Fruit fly (Drosophila melanogaster) whole organism, pupa: ENCODE results near the gene Fip1.

Experiments
- CG10348 ChIP-seq: fragments of 200-800 bp; sonication (Bioruptor generic); IDR thresholded peaks from 2 replicates; pipeline ENCODE4 v1.3.6; 2022; ENCODE audit warnings: missing biosample characterization, missing genetic modification characterization
- CG12605 ChIP-seq: fragments of 200-800 bp; sonication (Bioruptor generic); IDR thresholded peaks from 2 replicates; pipeline ENCODE4 v1.3.6; 2022; ENCODE audit warnings: missing biosample characterization, missing genetic modification characterization
- CG13204 ChIP-seq: fragments of 200-800 bp; sonication (Bioruptor generic); optimal IDR thresholded peaks from 2 replicates; lab custom pipeline; 2018; ENCODE audit warnings: missing biosample characterization, mild to moderate bottlenecking, missing genetic modification characterization, moderate library complexity
- CG14655 ChIP-seq: fragments of 200-800 bp; sonication (Bioruptor generic); optimal IDR thresholded peaks from 3 replicates; lab custom pipeline; 2017; ENCODE audit warnings: mild to moderate bottlenecking, missing biosample characterization, missing genetic modification reagents, missing genetic modification characterization
- CG15710 ChIP-seq: fragments of 200-800 bp; sonication (Bioruptor generic); optimal IDR thresholded peaks from 2 replicates; lab custom pipeline; 2018; ENCODE audit warnings: missing biosample characterization, mild to moderate bottlenecking, missing genetic modification characterization, moderate library complexity
- CG17806 ChIP-seq: fragments of 200-800 bp; sonication (Bioruptor generic); optimal IDR thresholded peaks from 2 replicates; lab custom pipeline; 2018; ENCODE audit warnings: missing biosample characterization, mild to moderate bottlenecking, missing genetic modification characterization, moderate library complexity
- CG34367 ChIP-seq: fragments of 200-800 bp; sonication (Bioruptor generic); optimal IDR thresholded peaks from 2 replicates; lab custom pipeline; 2018; ENCODE audit warnings: missing biosample characterization, mild to moderate bottlenecking, missing genetic modification characterization
- CG4496 ChIP-seq: fragments of 200-800 bp; sonication (Bioruptor generic); IDR thresholded peaks from 3 replicates; pipeline ENCODE4 v1.3.6; 2022; ENCODE audit warnings: missing biosample characterization, missing genetic modification characterization
- CG8159 ChIP-seq: fragments of 200-800 bp; sonication (Bioruptor generic); optimal IDR thresholded peaks from 3 replicates; lab custom pipeline; 2018; ENCODE audit warnings: missing biosample characterization, mild to moderate bottlenecking, missing genetic modification characterization, moderate library complexity
- CG8301 ChIP-seq: fragments of 200-800 bp; sonication (Bioruptor generic); optimal IDR thresholded peaks from 2 replicates; lab custom pipeline; 2018; ENCODE audit warnings: missing biosample characterization, mild to moderate bottlenecking, missing genetic modification characterization
- CG9948 ChIP-seq: fragments of 200-800 bp; sonication (Bioruptor generic); optimal IDR thresholded peaks from 2 replicates; lab custom pipeline; 2018; ENCODE audit warnings: missing biosample characterization, mild to moderate bottlenecking, missing genetic modification characterization, moderate library complexity
- D1 ChIP-seq: fragments of 200-800 bp; sonication (Bioruptor generic); optimal IDR thresholded peaks from 2 replicates; lab custom pipeline; 2018; ENCODE audit warnings: missing biosample characterization, mild to moderate bottlenecking, missing genetic modification characterization, moderate library complexity
- EcR ChIP-seq: fragments of 200-800 bp; sonication (Bioruptor generic); optimal IDR thresholded peaks from 3 replicates; lab custom pipeline; 2019; ENCODE audit warnings: missing biosample characterization, missing genetic modification characterization, mild to moderate bottlenecking, moderate library complexity, missing genetic modification reagents
- Ets98B ChIP-seq: fragments of 200-800 bp; sonication (Bioruptor generic); IDR thresholded peaks from 2 replicates; pipeline ENCODE4 v1.3.6; 2022; ENCODE audit warnings: missing biosample characterization, missing genetic modification characterization
- Pif1A ChIP-seq: fragments of 200-800 bp; sonication (Bioruptor generic); optimal IDR thresholded peaks from 3 replicates; lab custom pipeline; 2016; ENCODE audit warnings: missing biosample characterization, missing genetic modification characterization
- Pif1B ChIP-seq: fragments of 200-800 bp; sonication (Bioruptor generic); optimal IDR thresholded peaks from 3 replicates; lab custom pipeline; 2016; ENCODE audit warnings: missing biosample characterization, missing genetic modification characterization
- Snoo ChIP-seq: fragments of 200-800 bp; sonication (Bioruptor generic); optimal IDR thresholded peaks from 3 replicates; lab custom pipeline; 2017; ENCODE audit warnings: missing biosample characterization, mild to moderate bottlenecking, missing genetic modification characterization, inconsistent platforms
- fd96Ca ChIP-seq: fragments of 200-800 bp; sonication (Bioruptor generic); IDR thresholded peaks from 3 replicates; pipeline ENCODE4 v1.3.6; 2022; ENCODE audit warnings: missing biosample characterization, missing genetic modification characterization
- gl ChIP-seq: fragments of 200-800 bp; sonication (Bioruptor generic); optimal IDR thresholded peaks from 2 replicates; lab custom pipeline; 2018; ENCODE audit warnings: missing biosample characterization, mild to moderate bottlenecking, missing genetic modification characterization
- rn ChIP-seq: fragments of 200-800 bp; sonication (Bioruptor generic); IDR thresholded peaks from 2 replicates; pipeline ENCODE4 v1.3.6; 2022; ENCODE audit warnings: missing biosample characterization, missing genetic modification characterization

Gene Fip1

DNA sequence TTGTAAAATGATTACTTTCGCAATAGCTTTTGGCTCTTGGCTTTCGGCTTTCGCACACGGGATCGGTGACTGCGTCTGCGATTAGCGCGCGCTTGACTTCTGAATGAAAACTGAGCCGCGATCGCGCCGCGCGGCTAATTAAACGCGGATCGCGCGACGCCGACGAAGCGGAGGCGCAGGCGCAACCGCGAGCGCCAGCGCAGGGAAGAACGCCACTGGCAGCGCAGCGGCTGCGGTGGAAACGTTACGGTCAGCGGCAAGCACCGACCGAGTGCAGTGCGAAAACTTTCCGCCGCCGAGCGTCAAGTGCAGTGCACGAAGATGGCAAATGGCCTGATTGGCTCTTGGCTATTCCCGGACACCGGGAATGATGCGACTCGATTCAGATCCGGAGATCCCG, 22.0 kb upstream of the Fip1 start, which contains the start of gene CG31522:
TSS of gene CG31522 (minus strand) at position 101 of the 400 bp plus-strand sequence.
- TF ChIP-seq D1 (tag; lab: Kevin White, UChicago), result no peak
- peak; percentile 79 for TF ChIP-seq CG13204

DNA sequence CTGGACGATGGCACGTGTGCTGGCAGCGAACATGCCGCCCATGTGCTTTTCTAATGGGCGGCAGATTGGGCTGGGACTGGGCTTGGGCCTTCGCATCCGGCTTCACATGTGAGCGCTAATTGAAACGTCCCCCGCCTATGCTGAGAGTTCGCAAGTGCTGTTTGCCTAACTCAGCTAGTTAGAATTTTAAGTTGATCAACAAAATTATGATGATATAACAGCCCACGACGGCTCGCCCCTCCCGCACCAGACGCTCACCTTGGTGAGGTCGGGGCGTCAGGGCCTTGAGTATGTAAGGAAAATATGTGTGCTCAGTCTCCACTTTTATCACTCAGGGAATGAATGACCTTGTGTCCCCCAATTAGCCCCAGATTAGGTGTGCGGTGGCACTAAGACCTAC, 17.9 kb upstream of the Fip1 start:
- TF ChIP-seq CG15710 (no peak), CG9948 (no peak), CG12605 (no peak), rn (GFP tag; lab: Robert Waterston, UW) (no peak)

DNA sequence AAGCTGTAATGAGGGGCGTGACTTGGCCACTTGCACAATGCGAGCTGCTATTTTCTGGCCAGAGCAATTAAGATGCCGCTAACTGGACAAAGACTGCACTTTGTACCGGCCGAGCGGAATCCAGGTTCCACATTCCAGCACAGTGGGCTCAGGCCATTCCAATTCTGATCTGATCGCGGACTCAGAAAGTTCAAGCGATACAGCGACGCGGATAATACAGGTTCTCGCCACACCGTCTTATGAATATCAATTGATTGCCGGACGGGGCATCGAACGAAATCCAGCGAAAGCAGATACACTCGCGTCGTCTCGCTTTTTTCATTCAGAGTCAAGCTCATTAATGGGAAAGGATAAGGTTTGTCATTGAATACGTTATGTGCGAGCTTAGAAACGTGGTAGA, 15.9 kb upstream of the Fip1 start:
- TF ChIP-seq Snoo (tag; lab: Kevin White, UChicago), result peak; percentile 30
- TF ChIP-seq CG15710, result peak; percentile 7
- TF ChIP-seq CG12605, result no peak
- no peak for TF ChIP-seq CG9948
- TF ChIP-seq EcR (GFP tag; lab: Kevin White, UChicago), result peak; percentile 72
- 0 out of 3 replicates have a peak, but pooled peaks have one; percentile 22 for TF ChIP-seq CG4496 (GFP tag; lab: Robert Waterston, UW)
- no peak for TF ChIP-seq CG34367 (tag; lab: Kevin White, UChicago)
- TF ChIP-seq rn (GFP tag; lab: Robert Waterston, UW), result no peak
- TF ChIP-seq CG8159 (tag; lab: Kevin White, UChicago), result peak; percentile 2
- peak; percentile 40 for TF ChIP-seq gl (tag; lab: Kevin White, UChicago)
- TF ChIP-seq CG13204, result peak; percentile 68
- no peak for TF ChIP-seq CG10348 (GFP tag; lab: Robert Waterston, UW)
- TF ChIP-seq, all 21 proteins: peak for 7

DNA sequence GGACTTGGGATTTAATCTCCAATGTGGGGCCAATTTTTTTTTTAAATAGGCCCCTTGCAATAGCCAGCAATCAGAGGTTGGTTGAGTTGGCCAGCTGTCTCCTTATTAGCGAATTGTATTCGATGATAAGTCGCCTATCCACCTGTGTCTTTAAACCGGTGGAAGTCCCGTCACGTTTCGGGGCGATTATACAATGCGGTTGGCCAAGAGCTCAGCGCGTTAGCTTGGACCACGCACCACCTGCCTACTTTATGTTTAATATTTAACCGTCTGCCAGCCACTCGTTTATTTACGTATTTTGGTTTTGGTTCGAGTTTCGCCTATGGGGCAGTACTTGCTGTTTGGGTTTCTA, 14.1 kb upstream of the Fip1 start:
- TF ChIP-seq Pif1A (GFP tag; lab: Kevin White, UChicago) (no peak), CG4496 (GFP tag; lab: Robert Waterston, UW) (no peak), CG8301 (tag; lab: Kevin White, UChicago) (no peak), CG8159 (tag; lab: Kevin White, UChicago) (no peak), D1 (tag; lab: Kevin White, UChicago) (no peak), Snoo (tag; lab: Kevin White, UChicago) (no peak)

DNA sequence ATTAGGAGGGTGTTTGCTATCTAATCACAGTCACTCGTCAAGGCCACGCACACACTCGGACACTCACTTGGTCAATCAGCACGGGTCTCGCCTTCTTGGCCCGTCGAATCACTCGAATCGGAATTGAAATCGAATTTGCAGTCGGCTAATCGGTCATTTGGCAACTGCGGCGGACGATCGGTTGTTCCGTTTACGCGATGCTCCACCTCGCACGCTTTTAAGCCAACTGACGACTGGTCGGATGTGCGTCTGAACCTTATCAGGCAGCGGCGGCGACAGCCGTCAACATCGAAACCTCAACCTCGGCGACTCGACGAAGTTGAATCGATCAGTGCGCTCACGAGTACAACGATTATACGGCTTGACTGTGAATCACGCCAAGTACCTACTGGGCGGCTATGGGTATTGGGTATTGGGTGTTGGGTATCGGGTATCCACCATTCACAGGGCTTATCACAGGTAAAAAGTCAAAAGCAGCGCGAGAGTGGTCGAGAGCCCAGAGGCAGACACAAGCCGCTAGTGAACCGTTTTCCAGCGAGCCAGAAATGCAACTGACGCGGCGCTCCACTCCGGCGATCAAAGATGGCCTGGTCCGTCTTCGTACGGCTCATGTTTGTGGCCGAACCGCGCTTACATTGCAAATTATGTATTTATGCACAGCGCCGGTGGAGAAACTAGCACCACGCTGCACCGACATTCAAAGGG, 13.6 kb upstream of the Fip1 start:
- no peak for TF ChIP-seq CG34367 (tag; lab: Kevin White, UChicago)
- TF ChIP-seq fd96Ca, result peak; percentile 41; the same call in 1 of the 3 replicates
- no peak for TF ChIP-seq CG17806
- no peak for TF ChIP-seq CG8159 (tag; lab: Kevin White, UChicago)
- no peak for TF ChIP-seq CG15710
- no peak for TF ChIP-seq CG14655 (GFP tag; lab: Kevin White, UChicago)
- TF ChIP-seq CG12605, result no peak
- TF ChIP-seq Ets98B, result peak; percentile 16; the same call in 1 of the 2 replicates
- TF ChIP-seq CG8301 (tag; lab: Kevin White, UChicago), result no peak
- peak; percentile 59 for TF ChIP-seq EcR (GFP tag; lab: Kevin White, UChicago)
- no peak for TF ChIP-seq Pif1A (GFP tag; lab: Kevin White, UChicago)
- TF ChIP-seq CG13204, result peak; percentile 49
- no peak; the same call in 2 of the 3 replicates for TF ChIP-seq CG4496 (GFP tag; lab: Robert Waterston, UW)
- no peak for TF ChIP-seq rn (GFP tag; lab: Robert Waterston, UW)
- TF ChIP-seq Pif1B, result peak; percentile 16
- TF ChIP-seq CG10348 (GFP tag; lab: Robert Waterston, UW), result no peak
- TF ChIP-seq gl (tag; lab: Kevin White, UChicago), result peak; percentile 38
- TF ChIP-seq CG9948, result no peak
- no peak for TF ChIP-seq Snoo (tag; lab: Kevin White, UChicago)

DNA sequence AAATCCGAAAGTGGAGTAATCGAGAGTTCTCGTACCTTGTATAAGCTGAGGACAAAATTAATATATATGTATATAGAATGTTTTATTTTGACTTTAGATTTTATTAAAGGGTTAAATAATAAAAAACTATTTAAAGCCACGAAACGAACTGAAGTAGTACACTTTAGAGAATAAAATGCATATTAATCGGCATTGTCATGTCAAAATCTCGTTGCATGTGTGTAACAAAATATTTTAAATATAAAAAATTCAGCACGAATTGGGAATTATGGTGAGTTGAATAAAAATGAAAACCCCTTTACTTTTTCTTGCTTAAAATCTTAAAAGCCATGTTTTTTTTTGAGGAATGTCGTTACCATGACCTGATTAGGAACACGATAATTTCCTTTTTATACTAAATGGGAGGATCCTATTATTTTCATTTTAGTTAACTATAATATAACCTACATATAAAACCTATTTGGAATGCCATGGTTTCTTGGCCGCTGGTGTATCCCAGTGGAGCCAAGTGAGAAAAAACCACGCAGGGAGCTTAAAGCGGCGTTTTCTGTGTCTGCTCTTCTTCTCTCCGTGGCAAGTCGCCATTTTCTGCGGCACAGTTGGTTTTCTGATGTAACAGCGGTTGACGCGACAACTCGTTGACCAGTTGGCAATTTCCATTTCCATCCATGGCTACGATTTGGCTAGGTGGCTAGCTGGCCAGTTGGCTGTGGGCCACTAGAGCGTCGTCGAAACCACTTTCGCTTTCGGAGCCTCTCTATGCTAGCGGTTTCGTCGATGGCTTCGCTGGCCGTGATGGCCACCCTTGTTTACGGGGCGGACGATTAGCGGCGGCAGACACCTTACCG, 12.7 kb upstream of the Fip1 start:
- TF ChIP-seq Pif1A (GFP tag; lab: Kevin White, UChicago), result no peak
- 0 out of 3 replicates have a peak, but pooled peaks have one; percentile 19 for TF ChIP-seq fd96Ca
- TF ChIP-seq Pif1B, result no peak
- TF ChIP-seq Ets98B, result no peak; the same call in 1 of the 2 replicates
- peak; percentile 26 for TF ChIP-seq CG13204

DNA sequence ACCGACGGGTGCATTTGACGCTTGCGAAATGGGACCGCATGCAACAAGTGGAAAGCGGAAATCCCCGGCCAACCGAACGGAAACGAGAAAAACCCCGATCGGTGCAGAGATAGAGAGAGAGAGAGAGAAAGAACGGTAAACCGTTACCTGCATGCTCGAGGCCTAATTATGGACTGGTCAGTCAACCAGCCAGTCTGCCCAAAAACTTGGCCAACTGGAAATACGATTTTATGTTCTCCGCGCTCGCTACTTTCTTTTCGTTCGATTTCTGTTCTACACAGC, 12.2 kb upstream of the Fip1 start:
- TF ChIP-seq CG4496 (GFP tag; lab: Robert Waterston, UW) (peak; percentile 44; the same call in 1 of the 3 replicates), Snoo (tag; lab: Kevin White, UChicago) (no peak), CG12605 (no peak), CG8301 (tag; lab: Kevin White, UChicago) (no peak)
